Fruit fly (Drosophila melanogaster) whole organism, embryonic: ENCODE measurements around the gene mRpL12.

Source experiments
- Asciz ChIP-seq: fragments of 200-800 bp; sonication (Bioruptor generic); optimal IDR thresholded peaks from 2 replicates; lab custom pipeline; 2017; ENCODE audit warnings: missing biosample characterization, mild to moderate bottlenecking, missing genetic modification characterization, missing genetic modification reagents
- B-H1 ChIP-seq: fragments of 200-800 bp; sonication (Bioruptor generic); IDR thresholded peaks from 3 replicates; pipeline ENCODE4 v1.3.6; 2022; ENCODE audit warnings: missing biosample characterization, missing genetic modification characterization
- B-H2 ChIP-seq: fragments of 200-800 bp; sonication (Bioruptor generic); optimal IDR thresholded peaks from 2 replicates; lab custom pipeline; 2018; ENCODE audit warnings: missing biosample characterization, mild to moderate bottlenecking, missing genetic modification characterization
- CG10147 ChIP-seq: fragments of 200-800 bp; sonication (Bioruptor generic); optimal IDR thresholded peaks from 2 replicates; lab custom pipeline; 2019; ENCODE audit warnings: missing biosample characterization, mild to moderate bottlenecking, missing genetic modification characterization, moderate library complexity
- CG11247 ChIP-seq: fragments of 200-800 bp; sonication (Bioruptor generic); IDR thresholded peaks from 2 replicates; pipeline ENCODE4 v1.3.6; 2022; ENCODE audit warnings: missing biosample characterization, missing genetic modification characterization
- CG11504 ChIP-seq: fragments of 200-800 bp; sonication (Bioruptor generic); optimal IDR thresholded peaks from 3 replicates; lab custom pipeline; 2019; ENCODE audit warnings: missing biosample characterization, mild to moderate bottlenecking, missing genetic modification characterization, moderate library complexity
- CG12299 ChIP-seq: fragments of 200-800 bp; sonication (Bioruptor generic); optimal IDR thresholded peaks from 2 replicates; lab custom pipeline; 2018; ENCODE audit warnings: missing biosample characterization, mild to moderate bottlenecking, missing genetic modification characterization
- CG1602 ChIP-seq: fragments of 200-800 bp; sonication (Bioruptor generic); optimal IDR thresholded peaks from 3 replicates; lab custom pipeline; 2016; ENCODE audit warnings: missing biosample characterization, missing genetic modification characterization
- CG1792 ChIP-seq: fragments of 200-800 bp; sonication (Bioruptor generic); optimal IDR thresholded peaks from 2 replicates; lab custom pipeline; 2016; ENCODE audit warnings: missing biosample characterization, missing genetic modification characterization
- CG2199 ChIP-seq: fragments of 200-800 bp; sonication (Bioruptor generic); IDR thresholded peaks from 3 replicates; pipeline ENCODE4 v1.3.6; 2022; ENCODE audit warnings: missing biosample characterization, missing genetic modification characterization
- CG2875 ChIP-seq: fragments of 200-800 bp; sonication (Bioruptor generic); optimal IDR thresholded peaks from 2 replicates; lab custom pipeline; 2017; ENCODE audit warnings: missing biosample characterization, mild to moderate bottlenecking, missing genetic modification characterization, missing genetic modification reagents
- CG30403 ChIP-seq: fragments of 200-800 bp; sonication (Bioruptor generic); optimal IDR thresholded peaks from 3 replicates; lab custom pipeline; 2016; ENCODE audit warnings: missing biosample characterization, missing genetic modification characterization
- CG30431 ChIP-seq: fragments of 200-800 bp; sonication (Bioruptor generic); optimal IDR thresholded peaks from 2 replicates; lab custom pipeline; 2017; ENCODE audit warnings: missing biosample characterization, missing genetic modification characterization
- CG31441 ChIP-seq: fragments of 200-800 bp; sonication (Bioruptor generic); IDR thresholded peaks from 2 replicates; pipeline ENCODE4 v1.3.6; 2022; ENCODE audit warnings: missing biosample characterization, missing genetic modification characterization
- CG32767 ChIP-seq: fragments of 200-800 bp; sonication (Bioruptor generic); IDR thresholded peaks from 2 replicates; pipeline ENCODE4 v1.3.6; 2022; ENCODE audit warnings: missing biosample characterization, missing genetic modification characterization
- CG34422 ChIP-seq: fragments of 200-800 bp; sonication (Bioruptor generic); IDR thresholded peaks from 3 replicates; pipeline ENCODE4 v1.3.6; 2022; ENCODE audit warnings: missing biosample characterization, missing genetic modification characterization
- CG6254 ChIP-seq: fragments of 200-800 bp; sonication (Bioruptor generic); optimal IDR thresholded peaks from 3 replicates; lab custom pipeline; 2017; ENCODE audit warnings: mild to moderate bottlenecking, missing biosample characterization, missing genetic modification reagents, missing genetic modification characterization
- CG8478 ChIP-seq: fragments of >200 bp; optimal IDR thresholded peaks from 2 replicates; lab custom pipeline; 2018
- CTCF ChIP-seq: fragments of 200-800 bp; sonication (Bioruptor generic); optimal IDR thresholded peaks from 2 replicates; lab custom pipeline; 2017; ENCODE audit warnings: missing biosample characterization, mild to moderate bottlenecking, missing genetic modification characterization, moderate library complexity
- Dad ChIP-seq: fragments of 200-800 bp; sonication (Bioruptor generic); optimal IDR thresholded peaks from 3 replicates; lab custom pipeline; 2016; ENCODE audit warnings: missing biosample characterization, missing genetic modification characterization
- Dfd ChIP-seq, 2 experiments: fragments of >200 bp; optimal IDR thresholded peaks; 2 replicates each; lab custom pipeline; 2017; ENCODE audit warnings: missing biosample characterization in 2 of 2, missing genetic modification characterization in 2 of 2
- E2f2 ChIP-seq: fragments of 200-800 bp; sonication (Bioruptor generic); IDR thresholded peaks from 2 replicates; pipeline ENCODE4 v1.3.6; 2022; ENCODE audit warnings: missing biosample characterization, missing genetic modification characterization
- HHEX ChIP-seq: fragments of 200-800 bp; sonication (Bioruptor generic); optimal IDR thresholded peaks from 3 replicates; lab custom pipeline; 2017; ENCODE audit warnings: missing biosample characterization, mild to moderate bottlenecking, missing genetic modification characterization, missing genetic modification reagents
- HLH4C ChIP-seq: fragments of 200-800 bp; sonication (Bioruptor generic); IDR thresholded peaks from 3 replicates; pipeline ENCODE4 v1.3.6; 2022; ENCODE audit warnings: missing biosample characterization, missing genetic modification characterization; ENCODE audit not compliant: partially characterized antibody
- HLHmδ ChIP-seq: fragments of 200-800 bp; sonication (Bioruptor generic); optimal IDR thresholded peaks from 2 replicates; lab custom pipeline; 2018; ENCODE audit warnings: missing biosample characterization, mild to moderate bottlenecking, missing genetic modification characterization, moderate library complexity
- Hr3 ChIP-seq: fragments of 200-800 bp; sonication (Bioruptor generic); optimal IDR thresholded peaks from 3 replicates; lab custom pipeline; 2016; ENCODE audit warnings: missing biosample characterization, missing genetic modification characterization
- Oli ChIP-seq: fragments of 200-800 bp; sonication (Bioruptor generic); optimal IDR thresholded peaks from 2 replicates; lab custom pipeline; 2018; ENCODE audit warnings: missing biosample characterization, mild to moderate bottlenecking, missing genetic modification characterization, moderate library complexity
- bbx ChIP-seq: fragments of 200-800 bp; sonication (Bioruptor generic); IDR thresholded peaks from 2 replicates; pipeline ENCODE4 v1.3.6; 2022; ENCODE audit warnings: missing biosample characterization, missing genetic modification characterization; ENCODE audit not compliant: partially characterized antibody
- cas ChIP-seq: fragments of 200-800 bp; sonication (Bioruptor generic); IDR thresholded peaks from 2 replicates; pipeline ENCODE4 v1.3.6; 2022; ENCODE audit warnings: missing biosample characterization, missing genetic modification characterization
- ci ChIP-seq: fragments of 200-800 bp; sonication (Bioruptor generic); IDR thresholded peaks from 3 replicates; pipeline ENCODE4 v1.3.6; 2022; ENCODE audit warnings: missing biosample characterization, missing genetic modification characterization
- dimm ChIP-seq: fragments of 200-800 bp; sonication (Bioruptor generic); IDR thresholded peaks from 2 replicates; pipeline ENCODE4 v1.3.6; 2022; ENCODE audit warnings: missing biosample characterization, missing genetic modification characterization
- en ChIP-seq: fragments of 200-800 bp; sonication (Bioruptor generic); optimal IDR thresholded peaks from 2 replicates; lab custom pipeline; 2016; ENCODE audit warnings: missing biosample characterization, missing genetic modification characterization
- fd64A ChIP-seq: fragments of 200-800 bp; sonication (Bioruptor generic); optimal IDR thresholded peaks from 3 replicates; lab custom pipeline; 2018; ENCODE audit warnings: missing biosample characterization, mild to moderate bottlenecking, missing genetic modification characterization
- fru ChIP-seq: fragments of >200 bp; optimal IDR thresholded peaks from 2 replicates; lab custom pipeline; 2017
- lmd ChIP-seq: fragments of 200-800 bp; sonication (Bioruptor generic); IDR thresholded peaks from 2 replicates; pipeline ENCODE4 v1.3.6; 2022; ENCODE audit warnings: missing biosample characterization, missing genetic modification characterization
- lola ChIP-seq, 3 experiments: fragments of >200 bp in 2 of 3; fragments of 200-800 bp in 1 of 3; sonication (Bioruptor generic) in 1 of 3; optimal IDR thresholded peaks; 2 replicates each; lab custom pipeline; 2017 to 2019; ENCODE audit warnings: missing biosample characterization in 3 of 3, missing genetic modification characterization in 3 of 3, mild to moderate bottlenecking in 1 of 3, moderate library complexity in 1 of 3
- maf-S ChIP-seq: fragments of 200-800 bp; sonication (Bioruptor generic); optimal IDR thresholded peaks from 2 replicates; lab custom pipeline; 2016; ENCODE audit warnings: missing biosample characterization, missing genetic modification characterization
- mam ChIP-seq: fragments of 200-800 bp; sonication (Bioruptor generic); optimal IDR thresholded peaks from 3 replicates; lab custom pipeline; 2016; ENCODE audit warnings: missing biosample characterization, missing genetic modification characterization
- p53 ChIP-seq: fragments of 200-800 bp; sonication (Bioruptor generic); optimal IDR thresholded peaks from 2 replicates; lab custom pipeline; 2016; ENCODE audit warnings: missing biosample characterization, missing genetic modification characterization
- prd ChIP-seq, 3 experiments: fragments of >200 bp in 2 of 3; fragments of 200-800 bp in 1 of 3; sonication (Bioruptor generic) in 1 of 3; optimal IDR thresholded peaks in 2 of 3; IDR thresholded peaks in 1 of 3; 2 replicates in 2 of 3; 3 replicates in 1 of 3; pipeline versions ENCODE4 v1.3.6 to Lab custom; 2017 to 2022; ENCODE audit warnings: missing biosample characterization in 1 of 3, missing genetic modification characterization in 1 of 3
- salm ChIP-seq: fragments of 200-800 bp; sonication (Bioruptor generic); optimal IDR thresholded peaks from 2 replicates; lab custom pipeline; 2018; ENCODE audit warnings: missing biosample characterization, mild to moderate bottlenecking, missing genetic modification characterization
- slou ChIP-seq: fragments of 200-800 bp; sonication (Bioruptor generic); optimal IDR thresholded peaks from 3 replicates; lab custom pipeline; 2016; ENCODE audit warnings: missing biosample characterization, missing genetic modification characterization
- tin ChIP-seq: fragments of 200-800 bp; sonication (Bioruptor generic); optimal IDR thresholded peaks from 3 replicates; lab custom pipeline; 2016; ENCODE audit warnings: missing biosample characterization, missing genetic modification characterization
- tll ChIP-seq, 2 experiments: fragments of 200-800 bp in 1 of 2; fragments of >200 bp in 1 of 2; sonication (Bioruptor generic) in 1 of 2; optimal IDR thresholded peaks; 2 replicates each; lab custom pipeline; 2017 to 2019; ENCODE audit warnings: missing biosample characterization in 2 of 2, missing genetic modification characterization in 2 of 2, mild to moderate bottlenecking in 1 of 2, moderate library complexity in 1 of 2
- vfl ChIP-seq: fragments of 200-800 bp; sonication (Bioruptor generic); optimal IDR thresholded peaks from 2 replicates; lab custom pipeline; 2016; ENCODE audit warnings: missing biosample characterization, missing genetic modification characterization
- vnd ChIP-seq: fragments of 200-800 bp; sonication (Bioruptor generic); IDR thresholded peaks from 3 replicates; pipeline ENCODE4 v1.3.6; 2022; ENCODE audit warnings: missing biosample characterization, missing genetic modification characterization; ENCODE audit not compliant: partially characterized antibody
- zen ChIP-seq: fragments of 200-800 bp; sonication (Bioruptor generic); optimal IDR thresholded peaks from 3 replicates; lab custom pipeline; 2018; ENCODE audit warnings: missing biosample characterization, mild to moderate bottlenecking, missing genetic modification characterization, moderate library complexity
- zen2 ChIP-seq: fragments of 200-800 bp; sonication (Bioruptor generic); IDR thresholded peaks from 3 replicates; pipeline ENCODE4 v1.3.6; 2022; ENCODE audit warnings: missing biosample characterization, missing genetic modification characterization; ENCODE audit not compliant: partially characterized antibody
- zf30C ChIP-seq: fragments of 200-800 bp; sonication (Bioruptor generic); optimal IDR thresholded peaks from 3 replicates; lab custom pipeline; 2018; ENCODE audit warnings: missing biosample characterization, mild to moderate bottlenecking, missing genetic modification characterization
- zfh2 ChIP-seq: fragments of 200-800 bp; sonication (Bioruptor generic); optimal IDR thresholded peaks from 2 replicates; lab custom pipeline; 2016; ENCODE audit warnings: missing biosample characterization, missing genetic modification characterization

mRpL12 gene

DNA sequence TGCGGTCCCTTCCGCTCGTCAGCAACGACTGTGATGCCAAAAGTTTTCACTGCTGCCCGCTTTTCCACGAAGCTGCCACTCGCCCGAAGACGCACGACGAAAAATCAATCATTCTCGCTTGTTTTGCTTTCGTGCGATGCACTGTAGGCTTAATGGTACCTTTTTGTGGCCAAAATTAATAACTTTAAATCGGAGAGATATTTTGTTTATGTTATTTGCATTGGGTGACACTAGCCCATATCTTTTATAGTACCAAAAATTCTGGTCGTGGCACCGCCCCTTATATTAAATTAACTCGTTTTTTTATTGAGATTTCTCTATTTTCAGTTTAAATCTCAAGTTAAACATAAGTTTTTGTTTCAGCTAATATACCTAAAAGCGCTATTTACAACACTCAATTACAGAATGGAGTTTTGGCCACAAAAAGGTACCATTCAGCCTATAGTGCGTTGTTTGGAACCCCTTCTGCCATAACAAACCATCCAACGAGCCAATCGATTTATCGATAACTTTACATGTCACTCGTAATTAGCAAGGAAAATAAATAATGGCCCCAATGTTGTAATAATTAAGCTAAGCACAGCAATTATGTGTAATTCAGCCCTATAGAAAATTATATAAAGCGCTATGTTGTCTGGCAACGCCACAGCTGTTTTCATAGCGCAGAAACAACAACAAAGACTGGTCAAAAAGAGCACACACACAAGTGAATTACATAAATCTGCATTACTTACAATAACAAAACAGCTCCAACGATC, 3.2 kb upstream of the mRpL12 start (continued):
- TF ChIP-seq CG11504 (tag; lab: Kevin White, UChicago) (peak; percentile 80), Oli (tag; lab: Kevin White, UChicago) (peak; percentile 74), p53 (no peak), tll (GFP tag; optimal IDR thresholded peaks at IDR 0.05; lab: Kevin White, UChicago) (no peak), slou (GFP tag; lab: Kevin White, UChicago) (no peak), CG1792 (GFP tag; lab: Kevin White, UChicago) (no peak), HLH4C (GFP tag; lab: Robert Waterston, UW) (peak; percentile 45), vfl (GFP tag; lab: Kevin White, UChicago) (no peak), CG1602 (peak; percentile 28), fd64A (GFP tag; lab: Kevin White, UChicago) (no peak), Dad (GFP tag; lab: Kevin White, UChicago) (no peak), zf30C (GFP tag; lab: Kevin White, UChicago) (no peak), maf-S (GFP tag; lab: Kevin White, UChicago) (peak; percentile 55), CG6254 (GFP tag; lab: Kevin White, UChicago) (no peak), zen (no peak), CG10147 (peak; percentile 62), lmd (GFP tag; lab: Robert Waterston, UW) (0 out of 2 replicates have a peak, but pooled peaks have one; percentile 57), HHEX (GFP tag; lab: Kevin White, UChicago) (peak; percentile 75), CG30431 (GFP tag; lab: Kevin White, UChicago) (peak; percentile 9), HLHmδ (GFP tag; lab: Kevin White, UChicago) (no peak), en (peak; percentile 27), Hr3 (GFP tag; lab: Kevin White, UChicago) (peak; percentile 36), CG32767 (GFP tag; lab: Robert Waterston, UW) (peak; percentile 57; the same call in 1 of the 2 replicates), B-H2 (GFP tag; lab: Kevin White, UChicago) (peak; percentile 18), CTCF (GFP tag; lab: Kevin White, UChicago) (peak; percentile 28), lola (GFP tag; optimal IDR thresholded peaks at IDR 0.05; lab: Kevin White, UChicago) (peak in 1 of 3 experiments; percentile 46), mam (GFP tag; lab: Kevin White, UChicago) (no peak), Asciz (GFP tag; lab: Kevin White, UChicago) (peak; percentile 68), CG31441 (GFP tag; lab: Robert Waterston, UW) (peak; percentile 84), B-H1 (GFP tag; lab: Robert Waterston, UW) (no peak), E2f2 (peak; percentile 32; the same call in 1 of the 2 replicates), dimm (GFP tag; lab: Robert Waterston, UW) (no peak), CG2199 (GFP tag; lab: Robert Waterston, UW) (no peak), tin (no peak), CG12299 (tag; lab: Kevin White, UChicago) (peak; percentile 68), CG2875 (GFP tag; lab: Kevin White, UChicago) (peak; percentile 65), fru (lab: Kevin White, UChicago) (no peak), zen2 (no peak), ci (peak; percentile 82), CG34422 (GFP tag; lab: Robert Waterston, UW) (no peak), salm (tag; lab: Kevin White, UChicago) (peak; percentile 49), CG11247 (GFP tag; lab: Robert Waterston, UW) (no peak), CG8478 (no peak), zfh2 (peak; percentile 50), CG30403 (GFP tag; lab: Kevin White, UChicago) (peak; percentile 73), bbx (GFP tag; lab: Robert Waterston, UW) (peak; percentile 12), prd (optimal IDR thresholded peaks at IDR 0.05; lab: Kevin White, UChicago) (no peak), prd (GFP tag; IDR thresholded peaks at IDR 0.05; lab: Robert Waterston, UW) (peak; percentile 40; the same call in 1 of the 3 replicates), vnd (peak; percentile 26; the same call in 1 of the 3 replicates), Dfd (GFP tag; optimal IDR thresholded peaks at IDR 0.05; lab: Kevin White, UChicago) (no peak), cas (no peak)
